Fruit fly (Drosophila melanogaster): Measurements from ENCODE around the gene PH4alphaPV.

- TF ChIP-seq Dfd (GFP tag; optimal IDR thresholded peaks at IDR 0.05) (no peak), sv (GFP tag; optimal IDR thresholded peaks at IDR 0.05) (no peak)
Observed at dm6 chr3R:30649661-30650060, 1.3 kb upstream of the PH4alphaPV start, which contains the start of gene CG34433.

Data from whole organism, wandering third instar larva.